Fruit fly (Drosophila melanogaster) whole organism, embryonic: Measurements from ENCODE around the gene mask.

Experiments used
- Ada2b ChIP-seq: fragments of 200-800 bp; sonication (Bioruptor generic); IDR thresholded peaks from 2 replicates; pipeline ENCODE4 v1.3.6; 2022; ENCODE audit warnings: missing biosample characterization, missing genetic modification characterization
- C15 ChIP-seq: fragments of 200-800 bp; sonication (Bioruptor generic); IDR thresholded peaks from 3 replicates; pipeline ENCODE4 v1.3.6; 2022; ENCODE audit warnings: missing biosample characterization, missing genetic modification characterization
- CG10274 ChIP-seq: fragments of 200-800 bp; sonication (Bioruptor generic); optimal IDR thresholded peaks from 3 replicates; lab custom pipeline; 2017; ENCODE audit warnings: missing biosample characterization, mild to moderate bottlenecking, missing genetic modification characterization
- CG10431 ChIP-seq: fragments of 200-800 bp; sonication (Bioruptor generic); optimal IDR thresholded peaks from 3 replicates; lab custom pipeline; 2018; ENCODE audit warnings: missing biosample characterization, mild to moderate bottlenecking, missing genetic modification characterization
- CG11504 ChIP-seq: fragments of 200-800 bp; sonication (Bioruptor generic); optimal IDR thresholded peaks from 3 replicates; lab custom pipeline; 2019; ENCODE audit warnings: missing biosample characterization, mild to moderate bottlenecking, missing genetic modification characterization, moderate library complexity
- CG11696 ChIP-seq: fragments of 200-800 bp; sonication (Bioruptor generic); IDR thresholded peaks from 2 replicates; pipeline ENCODE4 v1.3.6; 2022; ENCODE audit warnings: missing biosample characterization, missing genetic modification characterization
- CG12219 ChIP-seq: fragments of 200-800 bp; sonication (Bioruptor generic); optimal IDR thresholded peaks from 3 replicates; lab custom pipeline; 2018; ENCODE audit warnings: missing biosample characterization, mild to moderate bottlenecking, missing genetic modification characterization
- CG13894 ChIP-seq: fragments of 200-800 bp; sonication (Bioruptor generic); optimal IDR thresholded peaks from 3 replicates; lab custom pipeline; 2018; ENCODE audit warnings: missing biosample characterization, mild to moderate bottlenecking, missing genetic modification characterization, moderate library complexity
- CG17829 ChIP-seq: fragments of 200-800 bp; optimal IDR thresholded peaks from 2 replicates; lab custom pipeline; 2019; ENCODE audit warnings: missing biosample characterization, mild to moderate bottlenecking, missing genetic modification characterization, moderate library complexity
- CG17912 ChIP-seq: fragments of 200-800 bp; sonication (Bioruptor generic); optimal IDR thresholded peaks from 2 replicates; lab custom pipeline; 2018; ENCODE audit warnings: missing biosample characterization, mild to moderate bottlenecking, missing genetic modification characterization
- CG1792 ChIP-seq: fragments of 200-800 bp; sonication (Bioruptor generic); optimal IDR thresholded peaks from 2 replicates; lab custom pipeline; 2016; ENCODE audit warnings: missing biosample characterization, missing genetic modification characterization
- CG18011 ChIP-seq: fragments of 200-800 bp; sonication (Bioruptor generic); optimal IDR thresholded peaks from 2 replicates; lab custom pipeline; 2017; ENCODE audit warnings: missing biosample characterization, missing genetic modification characterization, mild to moderate bottlenecking, moderate library complexity, missing genotype
- CG3407 ChIP-seq: fragments of 200-800 bp; sonication (Bioruptor generic); optimal IDR thresholded peaks from 2 replicates; lab custom pipeline; 2018; ENCODE audit warnings: missing biosample characterization, mild to moderate bottlenecking, missing genetic modification characterization
- CG6791 ChIP-seq: fragments of 200-800 bp; sonication (Bioruptor generic); IDR thresholded peaks from 3 replicates; pipeline ENCODE4 v1.3.6; 2022; ENCODE audit warnings: missing biosample characterization, missing genetic modification characterization; ENCODE audit not compliant: partially characterized antibody
- CG7786 ChIP-seq: fragments of 200-800 bp; sonication (Bioruptor generic); optimal IDR thresholded peaks from 2 replicates; lab custom pipeline; 2016; ENCODE audit warnings: missing biosample characterization, missing genetic modification characterization
- Doc2 ChIP-seq: fragments of 200-800 bp; sonication (Bioruptor generic); IDR thresholded peaks from 2 replicates; pipeline ENCODE4 v1.3.6; 2022; ENCODE audit warnings: missing biosample characterization, missing genetic modification characterization
- ERR ChIP-seq: fragments of 200-800 bp; sonication (Bioruptor generic); optimal IDR thresholded peaks from 2 replicates; lab custom pipeline; 2016; ENCODE audit warnings: missing biosample characterization, missing genetic modification characterization
- Hey ChIP-seq: fragments of 200-800 bp; sonication (Bioruptor generic); optimal IDR thresholded peaks from 3 replicates; lab custom pipeline; 2018; ENCODE audit warnings: missing biosample characterization, mild to moderate bottlenecking, missing genetic modification characterization
- HmgZ ChIP-seq: fragments of 200-800 bp; sonication (Bioruptor generic); optimal IDR thresholded peaks from 2 replicates; lab custom pipeline; 2018; ENCODE audit warnings: missing biosample characterization, mild to moderate bottlenecking, missing genetic modification characterization
- Hr78 ChIP-seq, 2 experiments: fragments of 200-800 bp in 1 of 2; fragments of >200 bp in 1 of 2; sonication (Bioruptor generic) in 1 of 2; optimal IDR thresholded peaks; 2 replicates each; lab custom pipeline; 2017 to 2019; ENCODE audit warnings: missing biosample characterization in 2 of 2, missing genetic modification characterization in 2 of 2, mild to moderate bottlenecking in 1 of 2, moderate library complexity in 1 of 2
- Jarid2 ChIP-seq: fragments of 200-800 bp; sonication (Bioruptor generic); optimal IDR thresholded peaks from 3 replicates; lab custom pipeline; 2017; ENCODE audit warnings: mild to moderate bottlenecking, missing biosample characterization, missing genetic modification reagents, missing genetic modification characterization
- NFAT ChIP-seq: fragments of 200-800 bp; sonication (Bioruptor generic); IDR thresholded peaks from 2 replicates; pipeline ENCODE4 v1.3.6; 2022; ENCODE audit warnings: missing biosample characterization, missing genetic modification characterization
- Opbp ChIP-seq: fragments of 200-800 bp; sonication (Bioruptor generic); IDR thresholded peaks from 3 replicates; pipeline ENCODE4 v1.3.6; 2022; ENCODE audit warnings: missing biosample characterization, missing genetic modification characterization; ENCODE audit not compliant: partially characterized antibody
- Ptx1 ChIP-seq: fragments of 200-800 bp; sonication (Bioruptor generic); IDR thresholded peaks from 2 replicates; pipeline ENCODE4 v1.3.6; 2022; ENCODE audit warnings: missing biosample characterization, missing genetic modification characterization
- Ravus ChIP-seq: fragments of 200-800 bp; sonication (Bioruptor generic); IDR thresholded peaks from 2 replicates; pipeline ENCODE4 v1.3.6; 2022; ENCODE audit warnings: missing biosample characterization, missing genetic modification characterization
- bcd ChIP-seq: fragments of 200-800 bp; sonication (Bioruptor generic); optimal IDR thresholded peaks from 2 replicates; lab custom pipeline; 2017; ENCODE audit warnings: missing biosample characterization, mild to moderate bottlenecking, missing genetic modification characterization
- cas ChIP-seq: fragments of 200-800 bp; sonication (Bioruptor generic); IDR thresholded peaks from 2 replicates; pipeline ENCODE4 v1.3.6; 2022; ENCODE audit warnings: missing biosample characterization, missing genetic modification characterization
- caup ChIP-seq: fragments of 200-800 bp; sonication (Bioruptor generic); optimal IDR thresholded peaks from 3 replicates; lab custom pipeline; 2017; ENCODE audit warnings: missing biosample characterization, mild to moderate bottlenecking, missing genetic modification characterization, moderate library complexity; ENCODE audit not compliant: severe bottlenecking
- croc ChIP-seq: fragments of 200-800 bp; sonication (Bioruptor generic); conservative IDR thresholded peaks from 3 replicates; pipeline ENCODE4 v1.3.6; 2022; ENCODE audit warnings: missing biosample characterization, missing genetic modification characterization
- dm ChIP-seq: fragments of 200-800 bp; sonication (Bioruptor generic); optimal IDR thresholded peaks from 3 replicates; lab custom pipeline; 2016; ENCODE audit warnings: missing biosample characterization, missing genetic modification characterization
- eyg ChIP-seq: fragments of 200-800 bp; sonication (Bioruptor generic); optimal IDR thresholded peaks from 3 replicates; lab custom pipeline; 2016; ENCODE audit warnings: missing biosample characterization, missing genetic modification characterization
- gsb ChIP-seq: fragments of 200-800 bp; sonication (Bioruptor generic); IDR thresholded peaks from 2 replicates; pipeline ENCODE4 v1.3.6; 2022; ENCODE audit warnings: missing biosample characterization, missing genetic modification characterization
- gt ChIP-seq: fragments of 200-800 bp; sonication (Bioruptor generic); IDR thresholded peaks from 2 replicates; pipeline ENCODE4 v1.3.6; 2022; ENCODE audit warnings: missing biosample characterization, missing genetic modification characterization
- nerfin-1 ChIP-seq: fragments of 200-800 bp; sonication (Bioruptor generic); optimal IDR thresholded peaks from 3 replicates; lab custom pipeline; 2019; ENCODE audit warnings: missing biosample characterization, mild to moderate bottlenecking, missing genetic modification characterization, moderate library complexity
- nom ChIP-seq: fragments of 200-800 bp; sonication (Bioruptor generic); optimal IDR thresholded peaks from 2 replicates; lab custom pipeline; 2017; ENCODE audit warnings: missing biosample characterization, missing genetic modification characterization, mild to moderate bottlenecking, moderate library complexity, missing genetic modification reagents
- p53 ChIP-seq: fragments of 200-800 bp; sonication (Bioruptor generic); optimal IDR thresholded peaks from 2 replicates; lab custom pipeline; 2016; ENCODE audit warnings: missing biosample characterization, missing genetic modification characterization
- pfk ChIP-seq: fragments of 200-800 bp; sonication (Bioruptor generic); optimal IDR thresholded peaks from 2 replicates; lab custom pipeline; 2018; ENCODE audit warnings: missing biosample characterization, mild to moderate bottlenecking, missing genetic modification characterization, moderate library complexity
- psq ChIP-seq: fragments of 200-800 bp; sonication (Bioruptor generic); optimal IDR thresholded peaks from 2 replicates; lab custom pipeline; 2017; ENCODE audit warnings: missing biosample characterization, missing genetic modification characterization
- row ChIP-seq: fragments of 200-800 bp; sonication (Bioruptor generic); IDR thresholded peaks from 3 replicates; pipeline ENCODE4 v1.3.6; 2022; ENCODE audit warnings: missing biosample characterization, missing genetic modification characterization
- sens-2 ChIP-seq: fragments of 200-800 bp; sonication (Bioruptor generic); IDR thresholded peaks from 2 replicates; pipeline ENCODE4 v1.3.6; 2022; ENCODE audit warnings: missing biosample characterization, missing genetic modification characterization
- sim ChIP-seq: fragments of 200-800 bp; sonication (Bioruptor generic); IDR thresholded peaks from 2 replicates; pipeline ENCODE4 v1.3.6; 2022; ENCODE audit warnings: missing biosample characterization, missing genetic modification characterization
- sisA ChIP-seq: fragments of 200-800 bp; sonication (Bioruptor generic); IDR thresholded peaks from 2 replicates; pipeline ENCODE4 v1.3.6; 2022; ENCODE audit warnings: missing biosample characterization, missing genetic modification characterization
- slou ChIP-seq: fragments of 200-800 bp; sonication (Bioruptor generic); optimal IDR thresholded peaks from 3 replicates; lab custom pipeline; 2016; ENCODE audit warnings: missing biosample characterization, missing genetic modification characterization
- sqz ChIP-seq: fragments of 200-800 bp; sonication (Bioruptor generic); optimal IDR thresholded peaks from 3 replicates; lab custom pipeline; 2018; ENCODE audit warnings: missing biosample characterization, mild to moderate bottlenecking, missing genetic modification characterization
- ssp ChIP-seq: fragments of 200-800 bp; sonication (Bioruptor generic); IDR thresholded peaks from 2 replicates; pipeline ENCODE4 v1.3.6; 2022; ENCODE audit warnings: missing biosample characterization, missing genetic modification characterization
- tgo ChIP-seq: fragments of 200-800 bp; sonication (Bioruptor generic); IDR thresholded peaks from 3 replicates; pipeline ENCODE4 v1.3.6; 2022; ENCODE audit warnings: missing biosample characterization, missing genetic modification characterization
- trh ChIP-seq: fragments of 200-800 bp; sonication (Bioruptor generic); optimal IDR thresholded peaks from 2 replicates; lab custom pipeline; 2016; ENCODE audit warnings: missing biosample characterization, missing genetic modification characterization
- unc-4 ChIP-seq: fragments of 200-800 bp; sonication (Bioruptor generic); IDR thresholded peaks from 2 replicates; pipeline ENCODE4 v1.3.6; 2022; ENCODE audit warnings: missing biosample characterization, missing genetic modification characterization; ENCODE audit not compliant: partially characterized antibody
- vvl ChIP-seq: fragments of 200-800 bp; sonication (Bioruptor generic); IDR thresholded peaks from 2 replicates; pipeline ENCODE4 v1.3.6; 2022; ENCODE audit warnings: missing biosample characterization, missing genetic modification characterization

mask gene

dm6 chr3R:24289768-24290349 is 59.5 kb downstream of the mask start, which contains the start of the genes CG34290 and Uck (continued):
- TF ChIP-seq nerfin-1 (tag; lab: Kevin White, UChicago) (peak; percentile 81), CG17912 (GFP tag; lab: Kevin White, UChicago) (peak; percentile 94), vvl (GFP tag; lab: Robert Waterston, UW) (peak; percentile 88), row (peak; percentile 52; the same call in 2 of the 3 replicates), Ptx1 (GFP tag; lab: Robert Waterston, UW) (peak; percentile 42; the same call in 1 of the 2 replicates), NFAT (GFP tag; lab: Robert Waterston, UW) (peak; percentile 75), CG10431 (GFP tag; lab: Kevin White, UChicago) (peak; percentile 60), cas (GFP tag; lab: Robert Waterston, UW) (0 out of 2 replicates have a peak, but pooled peaks have one; percentile 12), gsb (GFP tag; lab: Robert Waterston, UW) (peak; percentile 61), Jarid2 (GFP tag; lab: Kevin White, UChicago) (peak; percentile 58), Hey (tag; lab: Kevin White, UChicago) (peak; percentile 46), dm (GFP tag; lab: Kevin White, UChicago) (peak; percentile 79), trh (peak; percentile 37), psq (GFP tag; lab: Kevin White, UChicago) (peak; percentile 48), CG18011 (peak; percentile 72), nom (peak; percentile 57), pfk (GFP tag; lab: Kevin White, UChicago) (peak; percentile 70), p53 (GFP tag; lab: Kevin White, UChicago) (peak; percentile 69), sisA (GFP tag; lab: Robert Waterston, UW) (no peak), caup (GFP tag; lab: Kevin White, UChicago) (peak; percentile 95), C15 (no peak), sqz (peak; percentile 43), CG6791 (GFP tag; lab: Robert Waterston, UW) (peak; percentile 83), bcd (GFP tag; lab: Kevin White, UChicago) (peak; percentile 87), CG12219 (GFP tag; lab: Kevin White, UChicago) (peak; percentile 83), HmgZ (tag; lab: Kevin White, UChicago) (peak; percentile 91), CG11504 (tag; lab: Kevin White, UChicago) (peak; percentile 71), CG7786 (peak; percentile 49), Hr78 (GFP tag; optimal IDR thresholded peaks at IDR 0.05; lab: Kevin White, UChicago) (peak in 1 of 2 experiments; percentile 13), CG17829 (tag; lab: Kevin White, UChicago) (peak; percentile 72), croc (no peak), CG3407 (GFP tag; lab: Kevin White, UChicago) (peak; percentile 58), Ravus (GFP tag; lab: Robert Waterston, UW) (no peak), ssp (GFP tag; lab: Robert Waterston, UW) (peak; percentile 38; the same call in 1 of the 2 replicates), Doc2 (GFP tag; lab: Robert Waterston, UW) (no peak), tgo (GFP tag; lab: Robert Waterston, UW) (peak; percentile 55; the same call in 2 of the 3 replicates), sens-2 (peak; percentile 38; the same call in 1 of the 2 replicates), Opbp (GFP tag; lab: Robert Waterston, UW) (peak; percentile 86), CG13894 (tag; lab: Kevin White, UChicago) (peak; percentile 68), CG1792 (GFP tag; lab: Kevin White, UChicago) (peak; percentile 24), unc-4 (GFP tag; lab: Robert Waterston, UW) (peak; percentile 88), Ada2b (peak; percentile 39; the same call in 1 of the 2 replicates), slou (GFP tag; lab: Kevin White, UChicago) (peak; percentile 50), gt (GFP tag; lab: Robert Waterston, UW) (no peak), eyg (GFP tag; lab: Kevin White, UChicago) (peak; percentile 80), ERR (GFP tag; lab: Kevin White, UChicago) (peak; percentile 78), CG10274 (GFP tag; lab: Kevin White, UChicago) (peak; percentile 68), CG11696 (GFP tag; lab: Robert Waterston, UW) (no peak), sim (GFP tag; lab: Robert Waterston, UW) (0 out of 2 replicates have a peak, but pooled peaks have one; percentile 28)
